Worm (Caenorhabditis elegans) whole organism, L3 larva: ENCODE data around the gene srh-33.

ENCODE experiments used
- tbx-2 ChIP-seq: sonication (generic microtip); optimal IDR thresholded peaks from 2 replicates; lab custom pipeline; 2016; ENCODE audit warnings: mild to moderate bottlenecking, missing genetic modification characterization, missing compliant biosample characterization
- unc-39 ChIP-seq: sonication (generic microtip); optimal IDR thresholded peaks from 4 replicates; lab custom pipeline; 2017; ENCODE audit warnings: missing biosample characterization, missing genetic modification characterization

- TF ChIP-seq unc-39 (tag; lab: Kevin White, UChicago) (no peak), tbx-2 (tag; lab: Kevin White, UChicago) (no peak)
Measured at ce11 chrV:464800-465199, 21.7 kb upstream of the srh-33 start, which contains the start of gene nhr-201.
